Worm (Caenorhabditis elegans): ENCODE data around the gene nhr-71.

Gene nhr-71

ce11 chrX:13746661-13747365 is at the start of gene nhr-71:
nhr-71 (plus strand) TSS chrX:13747315.
- TF ChIP-seq aly-1 (tag; optimal IDR thresholded peaks at IDR 0.05) (no peak), tbx-11 (GFP tag; IDR thresholded peaks at IDR 0.05) (no peak), ceh-13 (GFP tag; optimal IDR thresholded peaks at IDR 0.05) (no peak)

ce11 chrX:13697520-13697919 is 49.6 kb upstream of the nhr-71 start:
- TF ChIP-seq sea-1 (GFP tag; conservative IDR thresholded peaks at IDR 0.05) (no peak), flt-1 (GFP tag; IDR thresholded peaks at IDR 0.05) (no peak), B0310.2 (tag; optimal IDR thresholded peaks at IDR 0.05) (no peak), hmbx-1 (tag; optimal IDR thresholded peaks at IDR 0.05) (no peak), pes-1 (GFP tag; IDR thresholded peaks at IDR 0.05) (peak; percentile 58), ama-1 (optimal IDR thresholded peaks at IDR 0.05) (no peak), hnd-1 (tag; optimal IDR thresholded peaks at IDR 0.05) (no peak), tbx-11 (GFP tag; IDR thresholded peaks at IDR 0.05) (no peak)

ce11 chrX:13700642-13701233 is 46.4 kb upstream of the nhr-71 start:
- TF ChIP-seq ets-7 (tag; optimal IDR thresholded peaks at IDR 0.05) (peak; percentile 14), sea-1 (GFP tag; conservative IDR thresholded peaks at IDR 0.05) (0 out of 2 replicates have a peak, but pooled peaks have one; percentile 50), ceh-13 (GFP tag; optimal IDR thresholded peaks at IDR 0.05) (no peak), ceh-36 (tag; optimal IDR thresholded peaks at IDR 0.05) (no peak), tbx-11 (GFP tag; IDR thresholded peaks at IDR 0.05) (0 out of 2 replicates have a peak, but pooled peaks have one; percentile 27), hnd-1 (tag; optimal IDR thresholded peaks at IDR 0.05) (no peak), ama-1 (optimal IDR thresholded peaks at IDR 0.05) (no peak), flt-1 (GFP tag; IDR thresholded peaks at IDR 0.05) (peak; percentile 68), pes-1 (GFP tag; IDR thresholded peaks at IDR 0.05) (peak; percentile 57), tbx-37 (GFP tag; conservative IDR thresholded peaks at IDR 0.05) (peak; percentile 33; the same call in 1 of the 2 replicates), hmg-4 (GFP tag; optimal IDR thresholded peaks at IDR 0.05) (peak; percentile 86), hmbx-1 (tag; optimal IDR thresholded peaks at IDR 0.05) (no peak), tra-4 (tag; optimal IDR thresholded peaks at IDR 0.05) (no peak), aly-1 (tag; optimal IDR thresholded peaks at IDR 0.05) (peak; percentile 58), F13C5.2 (tag; optimal IDR thresholded peaks at IDR 0.05) (peak; percentile 99), B0310.2 (tag; optimal IDR thresholded peaks at IDR 0.05) (no peak), scrt-1 (GFP tag; IDR thresholded peaks at IDR 0.05) (peak; percentile 66; the same call in 1 of the 2 replicates)

ce11 chrX:13702923-13703322 is 44.2 kb upstream of the nhr-71 start:
- TF ChIP-seq aly-1 (tag; optimal IDR thresholded peaks at IDR 0.05) (no peak), flt-1 (GFP tag; IDR thresholded peaks at IDR 0.05) (no peak), B0310.2 (tag; optimal IDR thresholded peaks at IDR 0.05) (no peak), hmbx-1 (tag; optimal IDR thresholded peaks at IDR 0.05) (no peak), scrt-1 (GFP tag; IDR thresholded peaks at IDR 0.05) (no peak), tbx-37 (GFP tag; conservative IDR thresholded peaks at IDR 0.05) (no peak), tbx-11 (GFP tag; IDR thresholded peaks at IDR 0.05) (no peak), ceh-13 (GFP tag; optimal IDR thresholded peaks at IDR 0.05) (no peak), ama-1 (optimal IDR thresholded peaks at IDR 0.05) (no peak), tra-4 (tag; optimal IDR thresholded peaks at IDR 0.05) (no peak), ets-7 (tag; optimal IDR thresholded peaks at IDR 0.05) (no peak), sea-1 (GFP tag; conservative IDR thresholded peaks at IDR 0.05) (no peak), F13C5.2 (tag; optimal IDR thresholded peaks at IDR 0.05) (no peak), ceh-36 (tag; optimal IDR thresholded peaks at IDR 0.05) (no peak)

- TF ChIP-seq tbx-37 (GFP tag; conservative IDR thresholded peaks at IDR 0.05) (no peak), hmg-4 (GFP tag; optimal IDR thresholded peaks at IDR 0.05) (no peak)
Measured at ce11 chrX:13706607-13707006, 40.5 kb upstream of the nhr-71 start, which contains the start of gene K02D3.1. K02D3.1 (plus strand) TSS chrX:13706907.

- no peak for TF ChIP-seq scrt-1 (GFP tag; IDR thresholded peaks at IDR 0.05)
- no peak for TF ChIP-seq ets-7 (tag; optimal IDR thresholded peaks at IDR 0.05)
- no peak for TF ChIP-seq ceh-13 (GFP tag; optimal IDR thresholded peaks at IDR 0.05)
Measured at ce11 chrX:13709060-13709459, 38.1 kb upstream of the nhr-71 start.

ce11 chrX:13711909-13712308 is 35.2 kb upstream of the nhr-71 start, which contains the start of gene K02D3.2:
K02D3.2 (minus strand) TSS chrX:13712009.
- TF ChIP-seq hnd-1 (tag; optimal IDR thresholded peaks at IDR 0.05) = no peak
- TF ChIP-seq aly-1 (tag; optimal IDR thresholded peaks at IDR 0.05) = no peak
- TF ChIP-seq sea-1 (GFP tag; conservative IDR thresholded peaks at IDR 0.05) = no peak
- TF ChIP-seq F13C5.2 (tag; optimal IDR thresholded peaks at IDR 0.05) = no peak
- no peak for TF ChIP-seq hmg-4 (GFP tag; optimal IDR thresholded peaks at IDR 0.05)
- no peak for TF ChIP-seq ama-1 (optimal IDR thresholded peaks at IDR 0.05)
- TF ChIP-seq hmbx-1 (tag; optimal IDR thresholded peaks at IDR 0.05) = no peak
- TF ChIP-seq tra-4 (tag; optimal IDR thresholded peaks at IDR 0.05) = no peak
- no peak for TF ChIP-seq tbx-37 (GFP tag; conservative IDR thresholded peaks at IDR 0.05)
- TF ChIP-seq scrt-1 (GFP tag; IDR thresholded peaks at IDR 0.05) = no peak
- no peak for TF ChIP-seq B0310.2 (tag; optimal IDR thresholded peaks at IDR 0.05)
- no peak for TF ChIP-seq ceh-36 (tag; optimal IDR thresholded peaks at IDR 0.05)
- TF ChIP-seq flt-1 (GFP tag; IDR thresholded peaks at IDR 0.05) = no peak
- TF ChIP-seq tbx-11 (GFP tag; IDR thresholded peaks at IDR 0.05) = no peak
- TF ChIP-seq pes-1 (GFP tag; IDR thresholded peaks at IDR 0.05) = no peak
- no peak for TF ChIP-seq ets-7 (tag; optimal IDR thresholded peaks at IDR 0.05)
- TF ChIP-seq ceh-13 (GFP tag; optimal IDR thresholded peaks at IDR 0.05) = no peak

ce11 chrX:13712992-13713391 is 34.1 kb upstream of the nhr-71 start:
- TF ChIP-seq hmg-4 (GFP tag; optimal IDR thresholded peaks at IDR 0.05) (no peak), ets-7 (tag; optimal IDR thresholded peaks at IDR 0.05) (no peak), hnd-1 (tag; optimal IDR thresholded peaks at IDR 0.05) (no peak), ceh-13 (GFP tag; optimal IDR thresholded peaks at IDR 0.05) (no peak), ceh-36 (tag; optimal IDR thresholded peaks at IDR 0.05) (no peak), B0310.2 (tag; optimal IDR thresholded peaks at IDR 0.05) (no peak), sea-1 (GFP tag; conservative IDR thresholded peaks at IDR 0.05) (no peak), F13C5.2 (tag; optimal IDR thresholded peaks at IDR 0.05) (no peak), tbx-11 (GFP tag; IDR thresholded peaks at IDR 0.05) (no peak), hmbx-1 (tag; optimal IDR thresholded peaks at IDR 0.05) (no peak)
